Comparison of ENCODE assay signal across 2 worm cellular contexts in genomic region chrX:5646951-5647423, ce11.
TF ChIP-seq lines count a peak whose summit lies in the region.

Gene T22B7.3, plus strand, starts transcription at chrX:5647373.

TF ChIP-seq in whole organism, L1 larva, 84 proteins besides CTCF, POLR2A, EP300 and RAD21:
- TF ChIP-seq elt-3 (tag; optimal IDR thresholded peaks at IDR 0.05; lab: Kevin White, UChicago) (peak in 1 of 6 experiments; percentile 75), sptf-1 (tag; optimal IDR thresholded peaks at IDR 0.05; lab: Kevin White, UChicago) (no peak), nhr-85 (tag; lab: Kevin White, UChicago) (peak; percentile 68), alr-1 (tag; optimal IDR thresholded peaks at IDR 0.05; lab: Kevin White, UChicago; ENCODE audit: borderline replicate concordance) (no peak), ama-1 (optimal IDR thresholded peaks at IDR 0.05; lab: Kevin White, UChicago) (no peak), mef-2 (tag; optimal IDR thresholded peaks at IDR 0.05; lab: Kevin White, UChicago) (no peak), ces-1 (GFP tag; optimal IDR thresholded peaks at IDR 0.05; lab: Kevin White, UChicago) (no peak), elt-2 (tag; optimal IDR thresholded peaks at IDR 0.05; lab: Kevin White, UChicago) (no peak), Y116A8C.19 (tag; optimal IDR thresholded peaks at IDR 0.05; lab: Kevin White, UChicago; ENCODE audit: borderline replicate concordance) (no peak)

TF ChIP-seq in whole organism, L4 larva, 104 proteins besides CTCF, POLR2A, EP300 and RAD21:
- TF ChIP-seq T20F7.1 (GFP tag; optimal IDR thresholded peaks at IDR 0.05; lab: Kevin White, UChicago) (no peak), nhr-48 (tag; optimal IDR thresholded peaks at IDR 0.05; lab: Kevin White, UChicago) (peak; percentile 61), php-3 (GFP tag; IDR thresholded peaks at IDR 0.05; lab: Robert Waterston, UW) (0 out of 2 replicates have a peak, but pooled peaks have one; percentile 33)
